Fruit fly (Drosophila melanogaster) whole organism, embryonic: ENCODE measurements around the gene CG7841.

Experiments
- B-H2 ChIP-seq: fragments of 200-800 bp; sonication (Bioruptor generic); optimal IDR thresholded peaks from 2 replicates; lab custom pipeline; 2018; ENCODE audit warnings: missing biosample characterization, mild to moderate bottlenecking, missing genetic modification characterization
- CG12659 ChIP-seq: fragments of 200-800 bp; sonication (Bioruptor generic); optimal IDR thresholded peaks from 3 replicates; lab custom pipeline; 2017; ENCODE audit warnings: mild to moderate bottlenecking, missing biosample characterization, missing genetic modification reagents, missing genetic modification characterization
- CG14441 ChIP-seq: fragments of 200-800 bp; sonication (Bioruptor generic); IDR thresholded peaks from 2 replicates; pipeline ENCODE4 v1.3.6; 2022; ENCODE audit warnings: missing biosample characterization, missing genetic modification characterization
- CG1529 ChIP-seq: fragments of 200-800 bp; sonication (Bioruptor generic); optimal IDR thresholded peaks from 3 replicates; lab custom pipeline; 2018; ENCODE audit warnings: missing biosample characterization, missing genetic modification characterization
- CG17829 ChIP-seq: fragments of 200-800 bp; optimal IDR thresholded peaks from 2 replicates; lab custom pipeline; 2019; ENCODE audit warnings: missing biosample characterization, mild to moderate bottlenecking, missing genetic modification characterization, moderate library complexity
- CG18599 ChIP-seq: fragments of 200-800 bp; sonication (Bioruptor generic); optimal IDR thresholded peaks from 3 replicates; lab custom pipeline; 2017; ENCODE audit warnings: missing biosample characterization, missing genetic modification characterization, mild to moderate bottlenecking, moderate library complexity, missing genetic modification reagents
- CG18764 ChIP-seq: fragments of 200-800 bp; sonication (Bioruptor generic); optimal IDR thresholded peaks from 3 replicates; lab custom pipeline; 2016; ENCODE audit warnings: missing biosample characterization, missing genetic modification characterization
- CG2678 ChIP-seq: fragments of 200-800 bp; sonication (Bioruptor generic); optimal IDR thresholded peaks from 3 replicates; lab custom pipeline; 2019; ENCODE audit warnings: missing biosample characterization, mild to moderate bottlenecking, missing genetic modification characterization, moderate library complexity
- CG31365 ChIP-seq: fragments of 200-800 bp; sonication (Bioruptor generic); optimal IDR thresholded peaks from 2 replicates; lab custom pipeline; 2018; ENCODE audit warnings: missing biosample characterization, mild to moderate bottlenecking, missing genetic modification characterization
- CG3281 ChIP-seq: fragments of 200-800 bp; sonication (Bioruptor generic); optimal IDR thresholded peaks from 3 replicates; lab custom pipeline; 2017; ENCODE audit warnings: missing biosample characterization, mild to moderate bottlenecking, missing genetic modification characterization
- CG33213 ChIP-seq: fragments of 200-800 bp; sonication (Bioruptor generic); optimal IDR thresholded peaks from 3 replicates; lab custom pipeline; 2016; ENCODE audit warnings: missing biosample characterization, missing genetic modification characterization
- CG3726 ChIP-seq: fragments of 200-800 bp; sonication (Bioruptor generic); IDR thresholded peaks from 3 replicates; pipeline ENCODE4, ENCODE4 v1.3.6; 2022; ENCODE audit warnings: missing biosample characterization, missing genetic modification characterization
- CG5180 ChIP-seq: fragments of 200-800 bp; sonication (Bioruptor generic); optimal IDR thresholded peaks from 3 replicates; lab custom pipeline; 2017; ENCODE audit warnings: missing biosample characterization, missing genetic modification characterization, mild to moderate bottlenecking, moderate library complexity, missing genetic modification reagents
- CG6813 ChIP-seq: fragments of 200-800 bp; sonication (Bioruptor generic); optimal IDR thresholded peaks from 2 replicates; lab custom pipeline; 2017; ENCODE audit warnings: missing biosample characterization, missing genetic modification characterization, mild to moderate bottlenecking, moderate library complexity, missing genetic modification reagents
- CG7745 ChIP-seq: fragments of 200-800 bp; sonication (Bioruptor generic); optimal IDR thresholded peaks from 2 replicates; lab custom pipeline; 2018; ENCODE audit warnings: missing biosample characterization, mild to moderate bottlenecking, missing genetic modification characterization, moderate library complexity
- Chrac-16 ChIP-seq: fragments of 200-800 bp; sonication (Bioruptor generic); optimal IDR thresholded peaks from 3 replicates; lab custom pipeline; 2016; ENCODE audit warnings: missing biosample characterization, missing genetic modification characterization
- Dfd ChIP-seq, 2 experiments: fragments of >200 bp; optimal IDR thresholded peaks; 2 replicates each; lab custom pipeline; 2017; ENCODE audit warnings: missing biosample characterization in 2 of 2, missing genetic modification characterization in 2 of 2
- Dll ChIP-seq: fragments of 200-800 bp; sonication (Bioruptor generic); IDR thresholded peaks from 4 replicates; pipeline ENCODE4 v1.3.6; 2022; ENCODE audit warnings: missing biosample characterization, missing genetic modification characterization; ENCODE audit not compliant: partially characterized antibody
- Fer1 ChIP-seq: fragments of 200-800 bp; sonication (Bioruptor generic); optimal IDR thresholded peaks from 2 replicates; lab custom pipeline; 2017; ENCODE audit warnings: missing biosample characterization, mild to moderate bottlenecking, missing genetic modification characterization
- MESR4 ChIP-seq: fragments of 200-800 bp; sonication (Bioruptor generic); optimal IDR thresholded peaks from 2 replicates; lab custom pipeline; 2018; ENCODE audit warnings: missing biosample characterization, mild to moderate bottlenecking, missing genetic modification characterization, moderate library complexity
- Myb ChIP-seq: fragments of 200-800 bp; sonication (Bioruptor generic); optimal IDR thresholded peaks from 2 replicates; lab custom pipeline; 2016; ENCODE audit warnings: missing biosample characterization, missing genetic modification characterization
- Nf-YA ChIP-seq: fragments of 200-800 bp; sonication (Bioruptor generic); IDR thresholded peaks from 2 replicates; pipeline ENCODE4 v1.3.6; 2022; ENCODE audit warnings: missing biosample characterization, missing genetic modification characterization
- Oaz ChIP-seq: fragments of 200-800 bp; sonication (Bioruptor generic); IDR thresholded peaks from 2 replicates; pipeline ENCODE4 v1.3.6; 2022; ENCODE audit warnings: missing biosample characterization, missing genetic modification characterization
- Rfx ChIP-seq: fragments of 200-800 bp; sonication (Bioruptor generic); IDR thresholded peaks from 2 replicates; pipeline ENCODE4 v1.3.6; 2022; ENCODE audit warnings: missing biosample characterization, missing genetic modification characterization
- Scr ChIP-seq: fragments of 200-800 bp; sonication (Bioruptor generic); IDR thresholded peaks from 2 replicates; pipeline ENCODE4 v1.3.6; 2022; ENCODE audit warnings: missing biosample characterization, missing genetic modification characterization; ENCODE audit not compliant: partially characterized antibody
- Sox100B ChIP-seq: fragments of 200-800 bp; sonication (Bioruptor generic); optimal IDR thresholded peaks from 3 replicates; lab custom pipeline; 2018; ENCODE audit warnings: missing biosample characterization, mild to moderate bottlenecking, missing genetic modification characterization
- ab ChIP-seq: fragments of 200-800 bp; sonication (Bioruptor generic); optimal IDR thresholded peaks from 2 replicates; lab custom pipeline; 2016; ENCODE audit warnings: missing biosample characterization, missing genetic modification characterization
- ac ChIP-seq: fragments of 200-800 bp; sonication (Bioruptor generic); optimal IDR thresholded peaks from 3 replicates; lab custom pipeline; 2017; ENCODE audit warnings: missing biosample characterization, mild to moderate bottlenecking, missing genetic modification characterization
- ase ChIP-seq: fragments of 200-800 bp; sonication (Bioruptor generic); IDR thresholded peaks from 3 replicates; pipeline ENCODE4 v1.3.6; 2022; ENCODE audit warnings: missing biosample characterization, missing genetic modification characterization
- corto ChIP-seq: fragments of 200-800 bp; sonication (Bioruptor generic); optimal IDR thresholded peaks from 2 replicates; lab custom pipeline; 2016; ENCODE audit warnings: missing biosample characterization, mild to moderate bottlenecking, missing genetic modification characterization, moderate library complexity
- crc ChIP-seq: fragments of 200-800 bp; sonication (Bioruptor generic); optimal IDR thresholded peaks from 2 replicates; lab custom pipeline; 2016; ENCODE audit warnings: missing biosample characterization, missing genetic modification characterization
- danr ChIP-seq: fragments of 200-800 bp; sonication (Bioruptor generic); IDR thresholded peaks from 2 replicates; pipeline ENCODE4 v1.3.6; 2022; ENCODE audit warnings: missing biosample characterization, missing genetic modification characterization
- eyg ChIP-seq: fragments of 200-800 bp; sonication (Bioruptor generic); optimal IDR thresholded peaks from 3 replicates; lab custom pipeline; 2016; ENCODE audit warnings: missing biosample characterization, missing genetic modification characterization
- gcm ChIP-seq: fragments of 200-800 bp; sonication (Bioruptor generic); optimal IDR thresholded peaks from 2 replicates; lab custom pipeline; 2019; ENCODE audit warnings: missing biosample characterization, mild to moderate bottlenecking, missing genetic modification characterization, moderate library complexity
- gfzf ChIP-seq: fragments of 200-800 bp; sonication (Bioruptor generic); optimal IDR thresholded peaks from 2 replicates; lab custom pipeline; 2016; ENCODE audit warnings: missing biosample characterization, mild to moderate bottlenecking, missing genetic modification characterization, moderate library complexity
- gsb-n ChIP-seq: fragments of 200-800 bp; sonication (Bioruptor generic); optimal IDR thresholded peaks from 3 replicates; lab custom pipeline; 2018; ENCODE audit warnings: missing biosample characterization, mild to moderate bottlenecking, missing genetic modification characterization
- her ChIP-seq: fragments of 200-800 bp; sonication (Bioruptor generic); optimal IDR thresholded peaks from 2 replicates; lab custom pipeline; 2016; ENCODE audit warnings: missing biosample characterization, missing genetic modification characterization
- hkb ChIP-seq, 2 experiments: fragments of 200-800 bp in 1 of 2; fragments of >200 bp in 1 of 2; sonication (Bioruptor generic) in 1 of 2; IDR thresholded peaks in 1 of 2; optimal IDR thresholded peaks in 1 of 2; 2 replicates each; pipeline versions ENCODE4 v1.3.6 to Lab custom; 2017 to 2022; ENCODE audit warnings: missing biosample characterization in 1 of 2, missing genetic modification characterization in 1 of 2
- jumu ChIP-seq: fragments of 200-800 bp; sonication (Bioruptor generic); optimal IDR thresholded peaks from 3 replicates; lab custom pipeline; 2016; ENCODE audit warnings: missing biosample characterization, missing genetic modification characterization
- lilli ChIP-seq: fragments of 200-800 bp; sonication (Bioruptor generic); optimal IDR thresholded peaks from 3 replicates; lab custom pipeline; 2016; ENCODE audit warnings: missing biosample characterization, missing genetic modification characterization
- odd ChIP-seq: fragments of 200-800 bp; sonication (Bioruptor generic); optimal IDR thresholded peaks from 2 replicates; lab custom pipeline; 2017; ENCODE audit warnings: missing biosample characterization, mild to moderate bottlenecking, missing genetic modification characterization
- pho ChIP-seq: fragments of 200-800 bp; sonication (Bioruptor generic); optimal IDR thresholded peaks from 2 replicates; lab custom pipeline; 2016; ENCODE audit warnings: missing biosample characterization, missing genetic modification characterization
- run ChIP-seq: fragments of 200-800 bp; sonication (Bioruptor generic); optimal IDR thresholded peaks from 3 replicates; lab custom pipeline; 2018; ENCODE audit warnings: missing biosample characterization, mild to moderate bottlenecking, missing genetic modification characterization
- schlank ChIP-seq: fragments of 200-800 bp; sonication (Bioruptor generic); optimal IDR thresholded peaks from 2 replicates; lab custom pipeline; 2018; ENCODE audit warnings: missing biosample characterization, mild to moderate bottlenecking, missing genetic modification characterization
- shn ChIP-seq: fragments of 200-800 bp; sonication (Bioruptor generic); optimal IDR thresholded peaks from 3 replicates; lab custom pipeline; 2016; ENCODE audit warnings: missing biosample characterization, missing genetic modification characterization
- slou ChIP-seq: fragments of 200-800 bp; sonication (Bioruptor generic); optimal IDR thresholded peaks from 3 replicates; lab custom pipeline; 2016; ENCODE audit warnings: missing biosample characterization, missing genetic modification characterization
- stc ChIP-seq: fragments of 200-800 bp; sonication (Bioruptor generic); IDR thresholded peaks from 2 replicates; pipeline ENCODE4 v1.3.6; 2022; ENCODE audit warnings: missing biosample characterization, missing genetic modification characterization
- tup ChIP-seq: fragments of 200-800 bp; sonication (Bioruptor generic); optimal IDR thresholded peaks from 2 replicates; lab custom pipeline; 2016; ENCODE audit warnings: missing biosample characterization, mild to moderate bottlenecking, missing genetic modification characterization, moderate library complexity
- zen2 ChIP-seq: fragments of 200-800 bp; sonication (Bioruptor generic); IDR thresholded peaks from 3 replicates; pipeline ENCODE4 v1.3.6; 2022; ENCODE audit warnings: missing biosample characterization, missing genetic modification characterization; ENCODE audit not compliant: partially characterized antibody

The CG7841 gene

DNA sequence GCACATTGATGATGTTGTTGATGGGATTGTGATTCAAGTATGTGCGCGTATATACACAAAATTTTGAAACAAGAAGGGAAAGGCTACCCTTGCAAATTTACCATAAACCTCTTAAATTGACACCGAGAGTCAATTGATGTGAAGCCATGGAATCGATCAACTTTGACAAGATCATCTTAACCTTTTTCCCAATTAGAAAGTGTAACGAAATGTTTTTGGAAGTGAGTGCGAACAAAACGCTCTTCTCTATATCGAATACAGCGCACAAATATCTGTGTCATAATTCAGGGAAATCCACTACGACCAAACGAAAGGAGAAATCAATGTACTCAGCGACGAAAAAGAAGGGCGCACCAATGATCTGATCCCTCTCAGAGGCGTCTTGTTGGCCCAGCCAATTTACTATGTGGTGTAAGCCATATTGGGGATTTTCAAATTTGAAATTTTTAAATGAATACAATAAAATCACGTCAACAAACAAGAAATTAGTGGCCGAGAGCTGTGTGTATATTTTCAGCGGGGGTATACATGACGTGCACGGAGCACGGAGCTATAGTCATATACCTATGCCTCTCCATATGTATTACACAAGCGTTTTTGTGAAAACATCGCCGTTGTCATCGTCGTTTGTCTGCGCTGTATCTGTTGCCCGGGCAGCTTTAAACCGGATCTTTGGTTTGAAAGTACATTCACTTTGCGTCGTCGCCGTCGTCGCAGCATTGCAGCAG, 25.5 kb upstream of the CG7841 start (continued):
- TF ChIP-seq tup (GFP tag; lab: Kevin White, UChicago) (no peak), Dfd (GFP tag; optimal IDR thresholded peaks at IDR 0.05; lab: Kevin White, UChicago) (no peak), CG14441 (GFP tag; lab: Robert Waterston, UW) (peak; percentile 49; the same call in 1 of the 2 replicates), CG18764 (GFP tag; lab: Kevin White, UChicago) (no peak), MESR4 (no peak), hkb (optimal IDR thresholded peaks at IDR 0.05; lab: Kevin White, UChicago) (no peak), hkb (GFP tag; IDR thresholded peaks at IDR 0.05; lab: Robert Waterston, UW) (peak; percentile 27; the same call in 1 of the 2 replicates), schlank (no peak), slou (GFP tag; lab: Kevin White, UChicago) (no peak), Scr (GFP tag; lab: Robert Waterston, UW) (no peak), CG12659 (GFP tag; lab: Kevin White, UChicago) (peak; percentile 31), ab (GFP tag; lab: Kevin White, UChicago) (no peak), zen2 (GFP tag; lab: Robert Waterston, UW) (no peak), CG31365 (tag; lab: Kevin White, UChicago) (no peak), CG7745 (tag; lab: Kevin White, UChicago) (no peak), CG3281 (peak; percentile 26), gsb-n (tag; lab: Kevin White, UChicago) (peak; percentile 59), ac (GFP tag; lab: Kevin White, UChicago) (no peak), Fer1 (GFP tag; lab: Kevin White, UChicago) (peak; percentile 23), ase (GFP tag; lab: Robert Waterston, UW) (no peak), Rfx (peak; percentile 43), shn (no peak), CG2678 (tag; lab: Kevin White, UChicago) (peak; percentile 44), lilli (peak; percentile 29), CG18599 (GFP tag; lab: Kevin White, UChicago) (peak; percentile 35), Dll (GFP tag; lab: Robert Waterston, UW) (no peak), corto (peak; percentile 3), Nf-YA (GFP tag; lab: Robert Waterston, UW) (no peak), CG6813 (peak; percentile 23), Chrac-16 (GFP tag; lab: Kevin White, UChicago) (peak; percentile 30), her (GFP tag; lab: Kevin White, UChicago) (peak; percentile 34), Sox100B (GFP tag; lab: Kevin White, UChicago) (peak; percentile 28), CG1529 (GFP tag; lab: Kevin White, UChicago) (peak; percentile 3), run (tag; lab: Kevin White, UChicago) (no peak), Oaz (GFP tag; lab: Robert Waterston, UW) (no peak), eyg (GFP tag; lab: Kevin White, UChicago) (no peak), gfzf (GFP tag; lab: Kevin White, UChicago) (no peak), danr (GFP tag; lab: Robert Waterston, UW) (no peak), jumu (GFP tag; lab: Kevin White, UChicago) (no peak), CG3726 (0 out of 3 replicates have a peak, but pooled peaks have one; percentile 58), odd (GFP tag; lab: Kevin White, UChicago) (no peak), CG33213 (GFP tag; lab: Kevin White, UChicago) (no peak), pho (GFP tag; lab: Kevin White, UChicago) (no peak), crc (GFP tag; lab: Kevin White, UChicago) (no peak), gcm (GFP tag; lab: Kevin White, UChicago) (peak; percentile 45), Myb (GFP tag; lab: Kevin White, UChicago) (no peak), B-H2 (no peak), CG5180 (GFP tag; lab: Kevin White, UChicago) (peak; percentile 35), CG17829 (tag; lab: Kevin White, UChicago) (peak; percentile 42), stc (peak; percentile 45)
